Fruit fly (Drosophila melanogaster) whole organism, prepupa: ENCODE measurements around the gene laf.
A peak's percentile ranks its signal among the peaks of the same experiment; 100 is the strongest.

Experiments used
- Blimp-1 ChIP-seq: fragments of 200-800 bp; sonication (Bioruptor generic); optimal IDR thresholded peaks from 3 replicates; lab custom pipeline; 2017; ENCODE audit warnings: missing biosample characterization, missing genetic modification characterization, mild to moderate bottlenecking, moderate library complexity, missing genetic modification reagents
- CG10631 ChIP-seq: fragments of 200-800 bp; sonication (Bioruptor generic); optimal IDR thresholded peaks from 2 replicates; lab custom pipeline; 2016; ENCODE audit warnings: missing biosample characterization, missing genetic modification characterization
- CG10669 ChIP-seq: fragments of 200-800 bp; sonication (Bioruptor generic); optimal IDR thresholded peaks from 3 replicates; lab custom pipeline; 2018; ENCODE audit warnings: missing biosample characterization, mild to moderate bottlenecking, missing genetic modification characterization, moderate library complexity
- CG11294 ChIP-seq: fragments of 200-800 bp; sonication (Bioruptor generic); IDR thresholded peaks from 2 replicates; pipeline ENCODE4 v1.3.6; 2022; ENCODE audit warnings: missing biosample characterization, missing genetic modification characterization
- CG11762 ChIP-seq: fragments of 200-800 bp; sonication (Bioruptor generic); optimal IDR thresholded peaks from 3 replicates; lab custom pipeline; 2016; ENCODE audit warnings: missing biosample characterization, missing genetic modification characterization; ENCODE audit not compliant: insufficient read depth
- CG11902 ChIP-seq: fragments of 200-800 bp; sonication (Bioruptor generic); optimal IDR thresholded peaks from 3 replicates; lab custom pipeline; 2016; ENCODE audit warnings: missing biosample characterization, missing genetic modification characterization
- CG15336 ChIP-seq: fragments of 200-800 bp; sonication (Bioruptor generic); IDR thresholded peaks from 2 replicates; pipeline ENCODE4 v1.3.6; 2022; ENCODE audit warnings: missing biosample characterization, missing genetic modification characterization
- CG1621 ChIP-seq: fragments of 200-800 bp; sonication (Bioruptor generic); optimal IDR thresholded peaks from 3 replicates; lab custom pipeline; 2018; ENCODE audit warnings: missing biosample characterization, mild to moderate bottlenecking, missing genetic modification characterization
- CG16779 ChIP-seq: fragments of 200-800 bp; sonication (Bioruptor generic); optimal IDR thresholded peaks from 3 replicates; lab custom pipeline; 2017; ENCODE audit warnings: missing biosample characterization, mild to moderate bottlenecking, missing genetic modification characterization
- CG3032 ChIP-seq: fragments of 200-800 bp; optimal IDR thresholded peaks from 2 replicates; lab custom pipeline; 2019; ENCODE audit warnings: missing biosample characterization, mild to moderate bottlenecking, missing genetic modification characterization, moderate library complexity
- CG31627 ChIP-seq: fragments of 200-800 bp; sonication (Bioruptor generic); optimal IDR thresholded peaks from 3 replicates; lab custom pipeline; 2016; ENCODE audit warnings: missing biosample characterization, missing genetic modification characterization
- CG32006 ChIP-seq: fragments of 200-800 bp; sonication (Bioruptor generic); optimal IDR thresholded peaks from 3 replicates; lab custom pipeline; 2017; ENCODE audit warnings: missing biosample characterization, mild to moderate bottlenecking, missing genetic modification characterization
- CG34406 ChIP-seq: fragments of 200-800 bp; sonication (Bioruptor generic); optimal IDR thresholded peaks from 3 replicates; lab custom pipeline; 2016; ENCODE audit warnings: missing biosample characterization, missing genetic modification characterization
- CG3919 ChIP-seq: fragments of 200-800 bp; sonication (Bioruptor generic); optimal IDR thresholded peaks from 3 replicates; lab custom pipeline; 2016; ENCODE audit warnings: missing biosample characterization, missing genetic modification characterization
- CG4318 ChIP-seq: fragments of 200-800 bp; sonication (Bioruptor generic); optimal IDR thresholded peaks from 3 replicates; lab custom pipeline; 2017; ENCODE audit warnings: missing biosample characterization, mild to moderate bottlenecking, missing genetic modification characterization
- CG6163 ChIP-seq: fragments of 200-800 bp; sonication (Bioruptor generic); IDR thresholded peaks from 3 replicates; pipeline ENCODE4 v1.3.6; 2022; ENCODE audit warnings: missing biosample characterization, missing genetic modification characterization
- CG6792 ChIP-seq: fragments of 200-800 bp; sonication (Bioruptor generic); optimal IDR thresholded peaks from 3 replicates; lab custom pipeline; 2016; ENCODE audit warnings: missing biosample characterization, missing genetic modification characterization
- CG6808 ChIP-seq: fragments of 200-800 bp; sonication (Bioruptor generic); optimal IDR thresholded peaks from 3 replicates; lab custom pipeline; 2017; ENCODE audit warnings: missing biosample characterization, missing genetic modification characterization, mild to moderate bottlenecking, moderate library complexity, missing genetic modification reagents
- CG7368 ChIP-seq: fragments of 200-800 bp; sonication (Bioruptor generic); optimal IDR thresholded peaks from 3 replicates; lab custom pipeline; 2016; ENCODE audit warnings: missing biosample characterization, missing genetic modification characterization
- CG8632 ChIP-seq: fragments of 200-800 bp; sonication (Bioruptor generic); optimal IDR thresholded peaks from 3 replicates; lab custom pipeline; 2016; ENCODE audit warnings: missing biosample characterization, missing genetic modification characterization
- Eip75B ChIP-seq: fragments of 200-800 bp; sonication (Bioruptor generic); optimal IDR thresholded peaks from 3 replicates; lab custom pipeline; 2016; ENCODE audit warnings: missing biosample characterization, missing genetic modification characterization
- Eip78C ChIP-seq: fragments of 200-800 bp; sonication (Bioruptor generic); peaks from one replicate; lab custom pipeline; 2016; ENCODE audit warnings: missing biosample characterization, missing genetic modification characterization
- Ets21C ChIP-seq: fragments of 200-800 bp; sonication (Bioruptor generic); optimal IDR thresholded peaks from 3 replicates; lab custom pipeline; 2016; ENCODE audit warnings: missing biosample characterization, missing genetic modification characterization
- Ets96B ChIP-seq: fragments of 200-800 bp; optimal IDR thresholded peaks from 2 replicates; lab custom pipeline; 2019; ENCODE audit warnings: missing biosample characterization, mild to moderate bottlenecking, missing genetic modification characterization, moderate library complexity
- Gug ChIP-seq: fragments of 200-800 bp; sonication (Bioruptor generic); IDR thresholded peaks from 2 replicates; pipeline ENCODE4 v1.3.6; 2022; ENCODE audit warnings: missing biosample characterization, missing genetic modification characterization
- Hr38 ChIP-seq: sonication (Bioruptor generic); optimal IDR thresholded peaks from 2 replicates; lab custom pipeline; 2016; ENCODE audit warnings: missing biosample characterization, missing genetic modification characterization
- Hr39 ChIP-seq: fragments of 200-800 bp; sonication (Bioruptor generic); optimal IDR thresholded peaks from 2 replicates; lab custom pipeline; 2016; ENCODE audit warnings: missing biosample characterization, missing genetic modification characterization
- Hr4 ChIP-seq: fragments of 200-800 bp; sonication (Bioruptor generic); optimal IDR thresholded peaks from 3 replicates; lab custom pipeline; 2016; ENCODE audit warnings: missing biosample characterization, missing genetic modification characterization
- Lpt ChIP-seq: fragments of 200-800 bp; sonication (Bioruptor generic); optimal IDR thresholded peaks from 3 replicates; lab custom pipeline; 2016; ENCODE audit warnings: missing biosample characterization, missing genetic modification characterization
- OdsH ChIP-seq: fragments of 200-800 bp; sonication (Bioruptor generic); optimal IDR thresholded peaks from 3 replicates; lab custom pipeline; 2016; ENCODE audit warnings: missing biosample characterization, missing genetic modification characterization
- Sox102F ChIP-seq: fragments of 200-800 bp; sonication (Bioruptor generic); optimal IDR thresholded peaks from 2 replicates; lab custom pipeline; 2016; ENCODE audit warnings: missing biosample characterization, mild to moderate bottlenecking, missing genetic modification characterization
- Sox14 ChIP-seq: fragments of 200-800 bp; sonication (Bioruptor generic); optimal IDR thresholded peaks from 3 replicates; lab custom pipeline; 2016; ENCODE audit warnings: missing biosample characterization, missing genetic modification characterization
- Sox15 ChIP-seq: fragments of 200-800 bp; sonication (Bioruptor generic); optimal IDR thresholded peaks from 3 replicates; lab custom pipeline; 2016; ENCODE audit warnings: missing biosample characterization, missing genetic modification characterization
- achi ChIP-seq: fragments of 200-800 bp; sonication (Bioruptor generic); optimal IDR thresholded peaks from 3 replicates; lab custom pipeline; 2016; ENCODE audit warnings: missing biosample characterization, missing genetic modification characterization
- acj6 ChIP-seq: fragments of 200-800 bp; sonication (Bioruptor generic); optimal IDR thresholded peaks from 3 replicates; lab custom pipeline; 2016; ENCODE audit warnings: missing biosample characterization, missing genetic modification characterization
- cyc ChIP-seq: fragments of 200-800 bp; sonication (Bioruptor generic); optimal IDR thresholded peaks from 3 replicates; lab custom pipeline; 2016; ENCODE audit warnings: missing biosample characterization, missing genetic modification characterization
- dac ChIP-seq: fragments of 200-800 bp; sonication (Bioruptor generic); optimal IDR thresholded peaks from 2 replicates; lab custom pipeline; 2017; ENCODE audit warnings: missing biosample characterization, mild to moderate bottlenecking, missing genetic modification characterization
- dsx ChIP-seq: fragments of 200-800 bp; optimal IDR thresholded peaks from 3 replicates; lab custom pipeline; 2019; ENCODE audit warnings: missing biosample characterization, mild to moderate bottlenecking, missing genetic modification characterization, moderate library complexity; ENCODE audit not compliant: poor library complexity, severe bottlenecking
- esn ChIP-seq: fragments of 200-800 bp; sonication (Bioruptor generic); optimal IDR thresholded peaks from 2 replicates; lab custom pipeline; 2016; ENCODE audit warnings: missing biosample characterization, mild to moderate bottlenecking, missing genetic modification characterization, moderate library complexity
- fd59A ChIP-seq: fragments of 200-800 bp; sonication (Bioruptor generic); optimal IDR thresholded peaks from 2 replicates; lab custom pipeline; 2017; ENCODE audit warnings: missing biosample characterization, mild to moderate bottlenecking, missing genetic modification characterization, missing genetic modification reagents
- fkh ChIP-seq: fragments of 200-800 bp; sonication (Bioruptor generic); optimal IDR thresholded peaks from 3 replicates; lab custom pipeline; 2017; ENCODE audit warnings: missing biosample characterization, mild to moderate bottlenecking, missing genetic modification characterization, moderate library complexity
- lz ChIP-seq: fragments of 200-800 bp; sonication (Bioruptor generic); optimal IDR thresholded peaks from 3 replicates; lab custom pipeline; 2016; ENCODE audit warnings: missing biosample characterization, missing genetic modification characterization
- net ChIP-seq: fragments of 200-800 bp; sonication (Bioruptor generic); optimal IDR thresholded peaks from 3 replicates; lab custom pipeline; 2016; ENCODE audit warnings: missing biosample characterization, missing genetic modification characterization
- pdm3 ChIP-seq: fragments of 200-800 bp; sonication (Bioruptor generic); optimal IDR thresholded peaks from 3 replicates; lab custom pipeline; 2016; ENCODE audit warnings: missing biosample characterization, missing genetic modification characterization
- salr ChIP-seq, 2 experiments: fragments of 200-800 bp; sonication (Bioruptor generic); optimal IDR thresholded peaks; 3 replicates each; lab custom pipeline; 2016 to 2018; ENCODE audit warnings: missing biosample characterization in 2 of 2, missing genetic modification characterization in 2 of 2, mild to moderate bottlenecking in 1 of 2
- spab ChIP-seq: fragments of 200-800 bp; sonication (Bioruptor generic); optimal IDR thresholded peaks from 2 replicates; lab custom pipeline; 2017; ENCODE audit warnings: missing biosample characterization, mild to moderate bottlenecking, missing genetic modification characterization, missing genetic modification reagents
- ss ChIP-seq, 2 experiments: fragments of 200-800 bp; sonication (Bioruptor generic); optimal IDR thresholded peaks; 2 replicates in 1 of 2; 3 replicates in 1 of 2; lab custom pipeline; 2017 to 2018; ENCODE audit warnings: mild to moderate bottlenecking in 2 of 2, missing biosample characterization in 2 of 2, missing genetic modification characterization in 2 of 2, moderate library complexity in 1 of 2
- svp ChIP-seq: fragments of 200-800 bp; sonication (Bioruptor generic); peaks from one replicate; lab custom pipeline; 2016; ENCODE audit warnings: missing biosample characterization, missing genetic modification characterization
- topi ChIP-seq: fragments of 200-800 bp; sonication (Bioruptor generic); optimal IDR thresholded peaks from 3 replicates; lab custom pipeline; 2016; ENCODE audit warnings: missing biosample characterization, missing genetic modification characterization
- vri ChIP-seq: fragments of 200-800 bp; sonication (Bioruptor generic); optimal IDR thresholded peaks from 3 replicates; lab custom pipeline; 2016; ENCODE audit warnings: missing biosample characterization, mild to moderate bottlenecking, missing genetic modification characterization

Gene laf

DNA sequence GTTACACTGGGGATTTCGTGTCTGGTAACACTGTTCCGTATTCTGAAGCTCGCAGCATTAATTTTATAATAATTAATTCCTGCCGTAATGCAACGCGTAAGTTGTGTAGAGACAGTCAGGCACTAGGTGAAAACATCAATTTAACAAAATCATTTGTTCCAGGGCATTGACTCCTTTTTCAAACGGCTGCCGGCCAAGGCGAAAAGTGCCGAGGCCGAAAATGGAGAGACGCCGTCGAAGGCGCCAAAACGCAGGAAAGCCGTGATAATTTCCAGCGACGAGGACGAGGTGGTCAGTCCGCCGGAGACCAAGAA, 28.3 kb upstream of the laf start:
- TF ChIP-seq CG32006 (GFP tag; lab: Kevin White, UChicago) (no peak), CG1621 (peak; percentile 15)

DNA sequence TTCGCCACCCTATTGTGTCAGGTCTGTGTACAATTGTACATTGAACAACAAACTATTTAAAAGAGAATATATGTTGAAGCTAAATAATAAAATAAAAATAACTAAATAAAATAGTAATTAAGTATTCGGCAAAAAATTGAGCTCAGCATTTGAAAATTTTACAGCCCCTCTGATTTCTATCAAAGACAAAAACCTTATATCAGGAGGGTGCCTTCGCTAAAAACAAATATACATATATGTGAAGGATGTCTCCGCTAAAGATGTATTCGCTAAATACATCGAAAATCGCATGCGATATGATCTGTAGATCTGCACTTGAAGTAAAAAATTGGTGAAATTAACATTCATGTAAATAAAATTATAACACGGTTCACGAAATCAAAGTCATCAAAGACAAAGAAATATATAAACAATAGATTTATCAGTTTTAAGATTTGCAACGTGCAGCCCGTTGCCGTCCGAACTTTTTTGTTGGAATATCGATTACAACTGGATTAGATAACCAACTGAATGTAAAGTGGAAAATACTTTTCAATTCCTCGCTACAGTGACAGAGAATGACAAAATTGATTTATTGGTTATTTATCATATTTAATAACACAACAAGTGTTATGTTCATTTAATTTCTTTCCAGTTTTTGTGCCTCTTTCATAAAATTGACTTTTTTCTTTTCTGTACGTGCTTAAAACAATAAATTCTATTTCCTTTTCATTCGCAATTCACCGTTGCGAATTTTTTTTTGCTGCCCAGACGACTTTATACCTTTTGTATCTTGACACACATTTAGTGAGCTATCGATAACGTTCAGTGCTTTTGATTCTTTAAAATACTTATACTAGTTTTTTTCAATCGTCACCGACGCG, 27.7 kb upstream of the laf start, which contains the start of gene Gnf1:
TSS of gene Gnf1 (plus strand) at position 859 of the 863 bp plus-strand sequence.
- TF ChIP-seq Sox102F (GFP tag; lab: Kevin White, UChicago) (no peak), Sox15 (GFP tag; lab: Kevin White, UChicago) (no peak), achi (GFP tag; lab: Kevin White, UChicago) (no peak), Hr4 (GFP tag; lab: Kevin White, UChicago) (peak; percentile 20), CG34406 (GFP tag; lab: Kevin White, UChicago) (no peak), CG3919 (GFP tag; lab: Kevin White, UChicago) (no peak), Gug (GFP tag; lab: Robert Waterston, UW) (no peak), dsx (no peak), topi (no peak), CG8632 (GFP tag; lab: Kevin White, UChicago) (no peak), dac (GFP tag; lab: Kevin White, UChicago) (no peak), vri (GFP tag; lab: Kevin White, UChicago) (peak; percentile 6), pdm3 (GFP tag; lab: Kevin White, UChicago) (no peak), CG11762 (no peak), CG10669 (GFP tag; lab: Kevin White, UChicago) (no peak), ss (GFP tag; optimal IDR thresholded peaks at IDR 0.05; lab: Kevin White, UChicago) (no peak), Hr38 (no peak), CG16779 (tag; lab: Kevin White, UChicago) (no peak), CG6808 (GFP tag; lab: Kevin White, UChicago) (no peak), spab (GFP tag; lab: Kevin White, UChicago) (no peak), Sox14 (GFP tag; lab: Kevin White, UChicago) (peak; percentile 43), CG11902 (no peak), Blimp-1 (GFP tag; lab: Kevin White, UChicago) (no peak), CG31627 (GFP tag; lab: Kevin White, UChicago) (no peak), CG4318 (no peak), lz (no peak), fd59A (GFP tag; lab: Kevin White, UChicago) (no peak), Hr39 (GFP tag; lab: Kevin White, UChicago) (no peak), CG15336 (no peak), esn (GFP tag; lab: Kevin White, UChicago) (no peak), acj6 (GFP tag; lab: Kevin White, UChicago) (no peak), CG11294 (GFP tag; lab: Robert Waterston, UW) (no peak), fkh (GFP tag; lab: Kevin White, UChicago) (peak; percentile 36), net (GFP tag; lab: Kevin White, UChicago) (no peak), salr (GFP tag; optimal IDR thresholded peaks at IDR 0.05; lab: Kevin White, UChicago) (no peak), CG7368 (GFP tag; lab: Kevin White, UChicago) (no peak), OdsH (GFP tag; lab: Kevin White, UChicago) (no peak), CG3032 (no peak), svp (GFP tag; lab: Kevin White, UChicago) (peak; percentile 69), Ets21C (GFP tag; lab: Kevin White, UChicago) (no peak), Eip78C (GFP tag; lab: Kevin White, UChicago) (peak; percentile 64), CG6163 (no peak), Eip75B (GFP tag; lab: Kevin White, UChicago) (peak; percentile 19), Ets96B (no peak), CG10631 (GFP tag; lab: Kevin White, UChicago) (no peak), Lpt (no peak), CG6792 (GFP tag; lab: Kevin White, UChicago) (no peak), cyc (no peak)
